Worm (Caenorhabditis elegans): ENCODE data around the gene C26F1.1.

Gene C26F1.1

ce11 chrV:7785117-7785516 lies at the start of gene C26F1.1:
TSS of gene C26F1.1 (plus strand) at chrV:7785417.
- TF ChIP-seq W03F9.2 (tag; optimal IDR thresholded peaks at IDR 0.05) (no peak), him-1 (tag; optimal IDR thresholded peaks at IDR 0.05) (no peak), dao-5 (tag; optimal IDR thresholded peaks at IDR 0.05) (no peak)

- TF ChIP-seq dao-5 (tag; optimal IDR thresholded peaks at IDR 0.05) (no peak), him-1 (tag; optimal IDR thresholded peaks at IDR 0.05) (no peak), W03F9.2 (tag; optimal IDR thresholded peaks at IDR 0.05) (no peak)
These were observed 47.5 kb upstream of the C26F1.1 start, which contains the start of gene srr-9 for ce11 chrV:7737710-7738109. TSS of gene srr-9 (plus strand) at chrV:7738010.

ce11 chrV:7739949-7740348 lies 45.3 kb upstream of the C26F1.1 start:
- TF ChIP-seq W03F9.2 (tag; optimal IDR thresholded peaks at IDR 0.05) (no peak), him-1 (tag; optimal IDR thresholded peaks at IDR 0.05) (no peak), dao-5 (tag; optimal IDR thresholded peaks at IDR 0.05) (no peak)

- no peak for TF ChIP-seq him-1 (tag; optimal IDR thresholded peaks at IDR 0.05)
- TF ChIP-seq W03F9.2 (tag; optimal IDR thresholded peaks at IDR 0.05): no peak
- TF ChIP-seq dao-5 (tag; optimal IDR thresholded peaks at IDR 0.05): no peak
These were observed 43.3 kb upstream of the C26F1.1 start for ce11 chrV:7741918-7742317.

ce11 chrV:7742485-7742959 lies 42.7 kb upstream of the C26F1.1 start, which contains the start of gene fbxl-5:
TSS of gene fbxl-5 (plus strand) at chrV:7742909.
- no peak for TF ChIP-seq dao-5 (tag; optimal IDR thresholded peaks at IDR 0.05)
- TF ChIP-seq W03F9.2 (tag; optimal IDR thresholded peaks at IDR 0.05): no peak
- no peak for TF ChIP-seq him-1 (tag; optimal IDR thresholded peaks at IDR 0.05)

- TF ChIP-seq W03F9.2 (tag; optimal IDR thresholded peaks at IDR 0.05): no peak
- TF ChIP-seq him-1 (tag; optimal IDR thresholded peaks at IDR 0.05): no peak
- TF ChIP-seq dao-5 (tag; optimal IDR thresholded peaks at IDR 0.05): no peak
These were observed 41.1 kb upstream of the C26F1.1 start for ce11 chrV:7744068-7744467.

- no peak for TF ChIP-seq W03F9.2 (tag; optimal IDR thresholded peaks at IDR 0.05)
- TF ChIP-seq him-1 (tag; optimal IDR thresholded peaks at IDR 0.05): no peak
- no peak for TF ChIP-seq dao-5 (tag; optimal IDR thresholded peaks at IDR 0.05)
These were observed 39.8 kb upstream of the C26F1.1 start for ce11 chrV:7745386-7745785.

- TF ChIP-seq dao-5 (tag; optimal IDR thresholded peaks at IDR 0.05) (no peak), him-1 (tag; optimal IDR thresholded peaks at IDR 0.05) (no peak), W03F9.2 (tag; optimal IDR thresholded peaks at IDR 0.05) (no peak)
These were observed 39.3 kb upstream of the C26F1.1 start for ce11 chrV:7745903-7746302.

- TF ChIP-seq him-1 (tag; optimal IDR thresholded peaks at IDR 0.05) (no peak), dao-5 (tag; optimal IDR thresholded peaks at IDR 0.05) (no peak), W03F9.2 (tag; optimal IDR thresholded peaks at IDR 0.05) (no peak)
These were observed 38.1 kb upstream of the C26F1.1 start for ce11 chrV:7747132-7747531.

- no peak for TF ChIP-seq him-1 (tag; optimal IDR thresholded peaks at IDR 0.05)
- TF ChIP-seq dao-5 (tag; optimal IDR thresholded peaks at IDR 0.05): no peak
- no peak for TF ChIP-seq W03F9.2 (tag; optimal IDR thresholded peaks at IDR 0.05)
These were observed 37.1 kb upstream of the C26F1.1 start for ce11 chrV:7747987-7748607.

ce11 chrV:7749708-7750107 lies 35.5 kb upstream of the C26F1.1 start:
- no peak for TF ChIP-seq him-1 (tag; optimal IDR thresholded peaks at IDR 0.05)
- TF ChIP-seq dao-5 (tag; optimal IDR thresholded peaks at IDR 0.05): no peak
- no peak for TF ChIP-seq W03F9.2 (tag; optimal IDR thresholded peaks at IDR 0.05)

ce11 chrV:7754557-7754956 lies 30.7 kb upstream of the C26F1.1 start, which contains the start of gene T05B11.4:
TSS of gene T05B11.4 (minus strand) at chrV:7754657.
- TF ChIP-seq him-1 (tag; optimal IDR thresholded peaks at IDR 0.05): no peak
- TF ChIP-seq W03F9.2 (tag; optimal IDR thresholded peaks at IDR 0.05): no peak
- TF ChIP-seq dao-5 (tag; optimal IDR thresholded peaks at IDR 0.05): no peak

- TF ChIP-seq dao-5 (tag; optimal IDR thresholded peaks at IDR 0.05) (no peak), him-1 (tag; optimal IDR thresholded peaks at IDR 0.05) (no peak), W03F9.2 (tag; optimal IDR thresholded peaks at IDR 0.05) (no peak)
These were observed 29.2 kb upstream of the C26F1.1 start for ce11 chrV:7755991-7756390.

- TF ChIP-seq dao-5 (tag; optimal IDR thresholded peaks at IDR 0.05) (no peak), W03F9.2 (tag; optimal IDR thresholded peaks at IDR 0.05) (no peak), him-1 (tag; optimal IDR thresholded peaks at IDR 0.05) (no peak)
These were observed 25.9 kb upstream of the C26F1.1 start for ce11 chrV:7759270-7759669.

- TF ChIP-seq him-1 (tag; optimal IDR thresholded peaks at IDR 0.05) (no peak), W03F9.2 (tag; optimal IDR thresholded peaks at IDR 0.05) (no peak), dao-5 (tag; optimal IDR thresholded peaks at IDR 0.05) (no peak)
These were observed 25.0 kb upstream of the C26F1.1 start, which contains the start of gene hint-3 for ce11 chrV:7760174-7760573. TSS of gene hint-3 (plus strand) at chrV:7760474.
